Fruit fly (Drosophila melanogaster) whole organism, prepupa: ENCODE results near the gene Vps37B.
A peak's percentile ranks its signal among the peaks of the same experiment; 100 is the strongest.

Experiments used
- Blimp-1 ChIP-seq: fragments of 200-800 bp; sonication (Bioruptor generic); optimal IDR thresholded peaks from 3 replicates; lab custom pipeline; 2017; ENCODE audit warnings: missing biosample characterization, missing genetic modification characterization, mild to moderate bottlenecking, moderate library complexity, missing genetic modification reagents
- CG10631 ChIP-seq: fragments of 200-800 bp; sonication (Bioruptor generic); optimal IDR thresholded peaks from 2 replicates; lab custom pipeline; 2016; ENCODE audit warnings: missing biosample characterization, missing genetic modification characterization
- CG10669 ChIP-seq: fragments of 200-800 bp; sonication (Bioruptor generic); optimal IDR thresholded peaks from 3 replicates; lab custom pipeline; 2018; ENCODE audit warnings: missing biosample characterization, mild to moderate bottlenecking, missing genetic modification characterization, moderate library complexity
- CG11294 ChIP-seq: fragments of 200-800 bp; sonication (Bioruptor generic); IDR thresholded peaks from 2 replicates; pipeline ENCODE4 v1.3.6; 2022; ENCODE audit warnings: missing biosample characterization, missing genetic modification characterization
- CG11762 ChIP-seq: fragments of 200-800 bp; sonication (Bioruptor generic); optimal IDR thresholded peaks from 3 replicates; lab custom pipeline; 2016; ENCODE audit warnings: missing biosample characterization, missing genetic modification characterization; ENCODE audit not compliant: insufficient read depth
- CG15336 ChIP-seq: fragments of 200-800 bp; sonication (Bioruptor generic); IDR thresholded peaks from 2 replicates; pipeline ENCODE4 v1.3.6; 2022; ENCODE audit warnings: missing biosample characterization, missing genetic modification characterization
- CG1621 ChIP-seq: fragments of 200-800 bp; sonication (Bioruptor generic); optimal IDR thresholded peaks from 3 replicates; lab custom pipeline; 2018; ENCODE audit warnings: missing biosample characterization, mild to moderate bottlenecking, missing genetic modification characterization
- CG16779 ChIP-seq: fragments of 200-800 bp; sonication (Bioruptor generic); optimal IDR thresholded peaks from 3 replicates; lab custom pipeline; 2017; ENCODE audit warnings: missing biosample characterization, mild to moderate bottlenecking, missing genetic modification characterization
- CG3032 ChIP-seq: fragments of 200-800 bp; optimal IDR thresholded peaks from 2 replicates; lab custom pipeline; 2019; ENCODE audit warnings: missing biosample characterization, mild to moderate bottlenecking, missing genetic modification characterization, moderate library complexity
- CG31627 ChIP-seq: fragments of 200-800 bp; sonication (Bioruptor generic); optimal IDR thresholded peaks from 3 replicates; lab custom pipeline; 2016; ENCODE audit warnings: missing biosample characterization, missing genetic modification characterization
- CG32006 ChIP-seq: fragments of 200-800 bp; sonication (Bioruptor generic); optimal IDR thresholded peaks from 3 replicates; lab custom pipeline; 2017; ENCODE audit warnings: missing biosample characterization, mild to moderate bottlenecking, missing genetic modification characterization
- CG34406 ChIP-seq: fragments of 200-800 bp; sonication (Bioruptor generic); optimal IDR thresholded peaks from 3 replicates; lab custom pipeline; 2016; ENCODE audit warnings: missing biosample characterization, missing genetic modification characterization
- CG3919 ChIP-seq: fragments of 200-800 bp; sonication (Bioruptor generic); optimal IDR thresholded peaks from 3 replicates; lab custom pipeline; 2016; ENCODE audit warnings: missing biosample characterization, missing genetic modification characterization
- CG4318 ChIP-seq: fragments of 200-800 bp; sonication (Bioruptor generic); optimal IDR thresholded peaks from 3 replicates; lab custom pipeline; 2017; ENCODE audit warnings: missing biosample characterization, mild to moderate bottlenecking, missing genetic modification characterization
- CG6163 ChIP-seq: fragments of 200-800 bp; sonication (Bioruptor generic); IDR thresholded peaks from 3 replicates; pipeline ENCODE4 v1.3.6; 2022; ENCODE audit warnings: missing biosample characterization, missing genetic modification characterization
- CG6276 ChIP-seq: fragments of 200-800 bp; sonication (Bioruptor generic); optimal IDR thresholded peaks from 2 replicates; lab custom pipeline; 2017; ENCODE audit warnings: missing biosample characterization, mild to moderate bottlenecking, missing genetic modification characterization
- CG6792 ChIP-seq: fragments of 200-800 bp; sonication (Bioruptor generic); optimal IDR thresholded peaks from 3 replicates; lab custom pipeline; 2016; ENCODE audit warnings: missing biosample characterization, missing genetic modification characterization
- CG6808 ChIP-seq: fragments of 200-800 bp; sonication (Bioruptor generic); optimal IDR thresholded peaks from 3 replicates; lab custom pipeline; 2017; ENCODE audit warnings: missing biosample characterization, missing genetic modification characterization, mild to moderate bottlenecking, moderate library complexity, missing genetic modification reagents
- CG6854 ChIP-seq: fragments of 200-800 bp; sonication (Bioruptor generic); optimal IDR thresholded peaks from 2 replicates; lab custom pipeline; 2017; ENCODE audit warnings: missing biosample characterization, mild to moderate bottlenecking, missing genetic modification characterization
- CG8119 ChIP-seq: fragments of 200-800 bp; sonication (Bioruptor generic); IDR thresholded peaks from 3 replicates; pipeline ENCODE4 v1.3.6; 2022; ENCODE audit warnings: missing biosample characterization, missing genetic modification characterization
- CG8319 ChIP-seq: fragments of 200-800 bp; sonication (Bioruptor generic); optimal IDR thresholded peaks from 3 replicates; lab custom pipeline; 2016; ENCODE audit warnings: missing biosample characterization, missing genetic modification characterization
- CG8632 ChIP-seq: fragments of 200-800 bp; sonication (Bioruptor generic); optimal IDR thresholded peaks from 3 replicates; lab custom pipeline; 2016; ENCODE audit warnings: missing biosample characterization, missing genetic modification characterization
- CG9139 ChIP-seq: fragments of 200-800 bp; sonication (Bioruptor generic); optimal IDR thresholded peaks from 3 replicates; lab custom pipeline; 2017; ENCODE audit warnings: missing biosample characterization, mild to moderate bottlenecking, missing genetic modification characterization
- Eip75B ChIP-seq: fragments of 200-800 bp; sonication (Bioruptor generic); optimal IDR thresholded peaks from 3 replicates; lab custom pipeline; 2016; ENCODE audit warnings: missing biosample characterization, missing genetic modification characterization
- Eip78C ChIP-seq: fragments of 200-800 bp; sonication (Bioruptor generic); peaks from one replicate; lab custom pipeline; 2016; ENCODE audit warnings: missing biosample characterization, missing genetic modification characterization
- Eip93F ChIP-seq: fragments of 200-800 bp; sonication (Bioruptor generic); optimal IDR thresholded peaks from 2 replicates; lab custom pipeline; 2016; ENCODE audit warnings: missing biosample characterization, mild to moderate bottlenecking, missing genetic modification characterization
- Ets21C ChIP-seq: fragments of 200-800 bp; sonication (Bioruptor generic); optimal IDR thresholded peaks from 3 replicates; lab custom pipeline; 2016; ENCODE audit warnings: missing biosample characterization, missing genetic modification characterization
- Ets96B ChIP-seq: fragments of 200-800 bp; optimal IDR thresholded peaks from 2 replicates; lab custom pipeline; 2019; ENCODE audit warnings: missing biosample characterization, mild to moderate bottlenecking, missing genetic modification characterization, moderate library complexity
- Gug ChIP-seq: fragments of 200-800 bp; sonication (Bioruptor generic); IDR thresholded peaks from 2 replicates; pipeline ENCODE4 v1.3.6; 2022; ENCODE audit warnings: missing biosample characterization, missing genetic modification characterization
- Lpt ChIP-seq: fragments of 200-800 bp; sonication (Bioruptor generic); optimal IDR thresholded peaks from 3 replicates; lab custom pipeline; 2016; ENCODE audit warnings: missing biosample characterization, missing genetic modification characterization
- OdsH ChIP-seq: fragments of 200-800 bp; sonication (Bioruptor generic); optimal IDR thresholded peaks from 3 replicates; lab custom pipeline; 2016; ENCODE audit warnings: missing biosample characterization, missing genetic modification characterization
- Smox ChIP-seq: fragments of 200-800 bp; sonication (Bioruptor generic); optimal IDR thresholded peaks from 3 replicates; lab custom pipeline; 2016; ENCODE audit warnings: missing biosample characterization, missing genetic modification characterization
- Sox102F ChIP-seq: fragments of 200-800 bp; sonication (Bioruptor generic); optimal IDR thresholded peaks from 2 replicates; lab custom pipeline; 2016; ENCODE audit warnings: missing biosample characterization, mild to moderate bottlenecking, missing genetic modification characterization
- Sox14 ChIP-seq: fragments of 200-800 bp; sonication (Bioruptor generic); optimal IDR thresholded peaks from 3 replicates; lab custom pipeline; 2016; ENCODE audit warnings: missing biosample characterization, missing genetic modification characterization
- Sox15 ChIP-seq: fragments of 200-800 bp; sonication (Bioruptor generic); optimal IDR thresholded peaks from 3 replicates; lab custom pipeline; 2016; ENCODE audit warnings: missing biosample characterization, missing genetic modification characterization
- achi ChIP-seq: fragments of 200-800 bp; sonication (Bioruptor generic); optimal IDR thresholded peaks from 3 replicates; lab custom pipeline; 2016; ENCODE audit warnings: missing biosample characterization, missing genetic modification characterization
- acj6 ChIP-seq: fragments of 200-800 bp; sonication (Bioruptor generic); optimal IDR thresholded peaks from 3 replicates; lab custom pipeline; 2016; ENCODE audit warnings: missing biosample characterization, missing genetic modification characterization
- cyc ChIP-seq: fragments of 200-800 bp; sonication (Bioruptor generic); optimal IDR thresholded peaks from 3 replicates; lab custom pipeline; 2016; ENCODE audit warnings: missing biosample characterization, missing genetic modification characterization
- dac ChIP-seq: fragments of 200-800 bp; sonication (Bioruptor generic); optimal IDR thresholded peaks from 2 replicates; lab custom pipeline; 2017; ENCODE audit warnings: missing biosample characterization, mild to moderate bottlenecking, missing genetic modification characterization
- eg ChIP-seq: fragments of 200-800 bp; sonication (Bioruptor generic); IDR thresholded peaks from 3 replicates; pipeline ENCODE4 v1.3.6; 2022; ENCODE audit warnings: missing biosample characterization, missing genetic modification characterization
- esn ChIP-seq: fragments of 200-800 bp; sonication (Bioruptor generic); optimal IDR thresholded peaks from 2 replicates; lab custom pipeline; 2016; ENCODE audit warnings: missing biosample characterization, mild to moderate bottlenecking, missing genetic modification characterization, moderate library complexity
- fd59A ChIP-seq: fragments of 200-800 bp; sonication (Bioruptor generic); optimal IDR thresholded peaks from 2 replicates; lab custom pipeline; 2017; ENCODE audit warnings: missing biosample characterization, mild to moderate bottlenecking, missing genetic modification characterization, missing genetic modification reagents
- fd85E ChIP-seq: fragments of 200-800 bp; sonication (Bioruptor generic); optimal IDR thresholded peaks from 3 replicates; lab custom pipeline; 2016; ENCODE audit warnings: missing biosample characterization, missing genetic modification characterization
- fkh ChIP-seq: fragments of 200-800 bp; sonication (Bioruptor generic); optimal IDR thresholded peaks from 3 replicates; lab custom pipeline; 2017; ENCODE audit warnings: missing biosample characterization, mild to moderate bottlenecking, missing genetic modification characterization, moderate library complexity
- lz ChIP-seq: fragments of 200-800 bp; sonication (Bioruptor generic); optimal IDR thresholded peaks from 3 replicates; lab custom pipeline; 2016; ENCODE audit warnings: missing biosample characterization, missing genetic modification characterization
- net ChIP-seq: fragments of 200-800 bp; sonication (Bioruptor generic); optimal IDR thresholded peaks from 3 replicates; lab custom pipeline; 2016; ENCODE audit warnings: missing biosample characterization, missing genetic modification characterization
- pdm3 ChIP-seq: fragments of 200-800 bp; sonication (Bioruptor generic); optimal IDR thresholded peaks from 3 replicates; lab custom pipeline; 2016; ENCODE audit warnings: missing biosample characterization, missing genetic modification characterization
- salr ChIP-seq, 2 experiments: fragments of 200-800 bp; sonication (Bioruptor generic); optimal IDR thresholded peaks; 3 replicates each; lab custom pipeline; 2016 to 2018; ENCODE audit warnings: missing biosample characterization in 2 of 2, missing genetic modification characterization in 2 of 2, mild to moderate bottlenecking in 1 of 2
- ss ChIP-seq, 2 experiments: fragments of 200-800 bp; sonication (Bioruptor generic); optimal IDR thresholded peaks; 2 replicates in 1 of 2; 3 replicates in 1 of 2; lab custom pipeline; 2017 to 2018; ENCODE audit warnings: mild to moderate bottlenecking in 2 of 2, missing biosample characterization in 2 of 2, missing genetic modification characterization in 2 of 2, moderate library complexity in 1 of 2
- svp ChIP-seq: fragments of 200-800 bp; sonication (Bioruptor generic); peaks from one replicate; lab custom pipeline; 2016; ENCODE audit warnings: missing biosample characterization, missing genetic modification characterization
- topi ChIP-seq: fragments of 200-800 bp; sonication (Bioruptor generic); optimal IDR thresholded peaks from 3 replicates; lab custom pipeline; 2016; ENCODE audit warnings: missing biosample characterization, missing genetic modification characterization

Vps37B gene

dm6 chr3R:5250530-5251242, 24.7 kb downstream of the Vps37B start:
- TF ChIP-seq CG8319 (GFP tag; lab: Kevin White, UChicago): peak; percentile 54
- TF ChIP-seq CG8632: peak; percentile 27
- TF ChIP-seq fkh (GFP tag; lab: Kevin White, UChicago): no peak
- peak; percentile 10 for TF ChIP-seq fd85E (GFP tag; lab: Kevin White, UChicago)
- peak; percentile 73; the same call in 2 of the 3 replicates for TF ChIP-seq CG8119 (GFP tag; lab: Robert Waterston, UW)
- peak; percentile 74 for TF ChIP-seq OdsH
- TF ChIP-seq achi: peak; percentile 60
- no peak for TF ChIP-seq CG11294 (GFP tag; lab: Robert Waterston, UW)
- peak; percentile 63 for TF ChIP-seq CG15336
- peak; percentile 14 for TF ChIP-seq Eip93F
- peak; percentile 38 for TF ChIP-seq CG6276 (GFP tag; lab: Kevin White, UChicago)
- TF ChIP-seq Ets96B (tag; lab: Kevin White, UChicago): peak; percentile 72
- peak; percentile 6 for TF ChIP-seq Sox15
- TF ChIP-seq CG9139 (GFP tag; lab: Kevin White, UChicago): peak; percentile 11
- peak; percentile 82 for TF ChIP-seq CG6163
- peak; percentile 47 for TF ChIP-seq Sox14 (GFP tag; lab: Kevin White, UChicago)
- TF ChIP-seq Eip78C (GFP tag; lab: Kevin White, UChicago): peak; percentile 81
- TF ChIP-seq CG1621 (tag; lab: Kevin White, UChicago): peak; percentile 37
- peak; percentile 82 for TF ChIP-seq svp (GFP tag; lab: Kevin White, UChicago)
- peak; percentile 55 for TF ChIP-seq Lpt (GFP tag; lab: Kevin White, UChicago)
- TF ChIP-seq net (GFP tag; lab: Kevin White, UChicago): peak; percentile 65
- peak; percentile 48 for TF ChIP-seq lz
- TF ChIP-seq esn: peak; percentile 73
- TF ChIP-seq CG6854 (GFP tag; lab: Kevin White, UChicago): no peak
- peak; percentile 62 for TF ChIP-seq Eip75B (GFP tag; lab: Kevin White, UChicago)
- TF ChIP-seq dac (GFP tag; lab: Kevin White, UChicago): peak; percentile 62
- peak; percentile 61 for TF ChIP-seq Smox (GFP tag; lab: Kevin White, UChicago)
- peak; percentile 66 for TF ChIP-seq cyc (GFP tag; lab: Kevin White, UChicago)
- TF ChIP-seq CG3919 (GFP tag; lab: Kevin White, UChicago): peak; percentile 78
- peak; percentile 68 for TF ChIP-seq CG10631
- TF ChIP-seq CG16779 (tag; lab: Kevin White, UChicago): peak; percentile 43
- peak; percentile 61 for TF ChIP-seq topi (GFP tag; lab: Kevin White, UChicago)
- peak; percentile 57 for TF ChIP-seq CG6792
- peak; percentile 78 for TF ChIP-seq CG32006 (GFP tag; lab: Kevin White, UChicago)
- TF ChIP-seq ss (GFP tag; optimal IDR thresholded peaks at IDR 0.05; lab: Kevin White, UChicago): peak in 1 of 2 experiments; percentile 58
- TF ChIP-seq CG31627 (GFP tag; lab: Kevin White, UChicago): peak; percentile 66
- peak; percentile 69 for TF ChIP-seq CG4318 (GFP tag; lab: Kevin White, UChicago)
- TF ChIP-seq CG6808 (GFP tag; lab: Kevin White, UChicago): peak; percentile 31
- peak; percentile 67 for TF ChIP-seq pdm3
- TF ChIP-seq Blimp-1 (GFP tag; lab: Kevin White, UChicago): no peak
- TF ChIP-seq CG34406 (GFP tag; lab: Kevin White, UChicago): peak; percentile 33
- TF ChIP-seq eg (GFP tag; lab: Robert Waterston, UW): peak; percentile 77
- TF ChIP-seq CG10669 (GFP tag; lab: Kevin White, UChicago): peak; percentile 68
- peak; percentile 7 for TF ChIP-seq Ets21C (GFP tag; lab: Kevin White, UChicago)
- peak; percentile 54 for TF ChIP-seq CG3032 (tag; lab: Kevin White, UChicago)
- peak; percentile 73 for TF ChIP-seq acj6 (GFP tag; lab: Kevin White, UChicago)
- peak; percentile 52 for TF ChIP-seq Gug
- peak; percentile 25 for TF ChIP-seq fd59A (GFP tag; lab: Kevin White, UChicago)
- TF ChIP-seq Sox102F (GFP tag; lab: Kevin White, UChicago): peak; percentile 57
- TF ChIP-seq salr (GFP tag; optimal IDR thresholded peaks at IDR 0.05; lab: Kevin White, UChicago): peak; percentile 29 to 61
- peak; percentile 35 for TF ChIP-seq CG11762 (GFP tag; lab: Kevin White, UChicago)
